Fruit fly (Drosophila melanogaster): ENCODE results near the gene Ggt-1.

Gene Ggt-1

dm6 chrX:18483261-18484218 is 28.8 kb downstream of the Ggt-1 start, which contains the start of gene Hayan:
TSS of gene Hayan (minus strand) at chrX:18483772.
- peak; percentile 64 for TF ChIP-seq Deaf1 (tag; optimal IDR thresholded peaks at IDR 0.05)
- peak; percentile 64 for TF ChIP-seq CG10543 (GFP tag; optimal IDR thresholded peaks at IDR 0.05)
- TF ChIP-seq Jarid2 (GFP tag; optimal IDR thresholded peaks at IDR 0.05), result peak; percentile 54
- TF ChIP-seq Tbp (GFP tag; optimal IDR thresholded peaks at IDR 0.05), result no peak
- peak; percentile 44 for TF ChIP-seq Med (GFP tag)
- peak in 1 of 2 experiments; percentile 17 for TF ChIP-seq Pdp1 (GFP tag; optimal IDR thresholded peaks at IDR 0.05)
- TF ChIP-seq CG15514 (GFP tag; optimal IDR thresholded peaks at IDR 0.05), result peak; percentile 85
- peak; percentile 18; the same call in 1 of the 2 replicates for TF ChIP-seq CG13287 (GFP tag; IDR thresholded peaks at IDR 0.05; ENCODE audit: partially characterized antibody)
- TF ChIP-seq Lim3 (GFP tag; IDR thresholded peaks at IDR 0.05), result no peak
- peak; percentile 8 for TF ChIP-seq sqz (GFP tag; optimal IDR thresholded peaks at IDR 0.05)
- peak; percentile 15 for TF ChIP-seq CG12769 (tag; optimal IDR thresholded peaks at IDR 0.05)
- TF ChIP-seq CG9932 (GFP tag; IDR thresholded peaks at IDR 0.05), result 0 out of 2 replicates have a peak, but pooled peaks have one; percentile 22
- TF ChIP-seq wdn (GFP tag; IDR thresholded peaks at IDR 0.05), result no peak
- TF ChIP-seq CG32772 (GFP tag; IDR thresholded peaks at IDR 0.05), result no peak
- no peak for TF ChIP-seq CG1024 (GFP tag; IDR thresholded peaks at IDR 0.05)
- TF ChIP-seq Hr78 (GFP tag; optimal IDR thresholded peaks at IDR 0.05), result peak in 1 of 2 experiments; percentile 92
- TF ChIP-seq sens (GFP tag), result peak; percentile 51
- 0 out of 2 replicates have a peak, but pooled peaks have one; percentile 17 for TF ChIP-seq vvl (GFP tag; IDR thresholded peaks at IDR 0.05)
- TF ChIP-seq Drgx (GFP tag; IDR thresholded peaks at IDR 0.05), result peak; percentile 34; the same call in 1 of the 2 replicates
- TF ChIP-seq sug (tag; optimal IDR thresholded peaks at IDR 0.05), result peak; percentile 76
- TF ChIP-seq Rx (GFP tag; IDR thresholded peaks at IDR 0.05), result no peak
- 0 out of 4 replicates have a peak, but pooled peaks have one; percentile 63 for TF ChIP-seq chinmo (GFP tag; IDR thresholded peaks at IDR 0.05; ENCODE audit: partially characterized antibody)
- TF ChIP-seq CG32532 (GFP tag; IDR thresholded peaks at IDR 0.05), result 0 out of 2 replicates have a peak, but pooled peaks have one; percentile 12
- TF ChIP-seq row (GFP tag; IDR thresholded peaks at IDR 0.05), result peak; percentile 16; the same call in 1 of the 3 replicates
- peak; percentile 23; the same call in 1 of the 2 replicates for TF ChIP-seq Adf1 (GFP tag; IDR thresholded peaks at IDR 0.05)
- TF ChIP-seq Awh (GFP tag; IDR thresholded peaks at IDR 0.05), result 0 out of 2 replicates have a peak, but pooled peaks have one; percentile 21
- TF ChIP-seq vnd (GFP tag; IDR thresholded peaks at IDR 0.05; ENCODE audit: partially characterized antibody), result no peak
- peak; percentile 44 for TF ChIP-seq CG17359 (tag; optimal IDR thresholded peaks at IDR 0.05)
- peak; percentile 9 for TF ChIP-seq lbe (GFP tag; optimal IDR thresholded peaks at IDR 0.05)
- peak; percentile 86 for TF ChIP-seq CG34376 (GFP tag; optimal IDR thresholded peaks at IDR 0.05)
- no peak for TF ChIP-seq fru (optimal IDR thresholded peaks at IDR 0.05)
- TF ChIP-seq Dbx (GFP tag; IDR thresholded peaks at IDR 0.05), result peak; percentile 6; the same call in 1 of the 3 replicates
- TF ChIP-seq emc (GFP tag; optimal IDR thresholded peaks at IDR 0.05), result no peak
- TF ChIP-seq NK7.1 (GFP tag; optimal IDR thresholded peaks at IDR 0.05), result no peak
- TF ChIP-seq bsh (GFP tag; optimal IDR thresholded peaks at IDR 0.05), result peak in 1 of 2 experiments; percentile 25
- peak; percentile 80 for TF ChIP-seq D19B (GFP tag; optimal IDR thresholded peaks at IDR 0.05)
- peak; percentile 78 for TF ChIP-seq nom (GFP tag; optimal IDR thresholded peaks at IDR 0.05)

dm6 chrX:18482537-18482936 is 29.8 kb downstream of the Ggt-1 start:
- TF ChIP-seq Doc3 (GFP tag; IDR thresholded peaks at IDR 0.05; ENCODE audit: partially characterized antibody), result no peak

Measured in whole organism, embryonic.